Worm (Caenorhabditis elegans) whole organism, young adult: ENCODE results near the gene R07B7.8.

Experiments
- F57C9.4 ChIP-seq: sonication (generic microtip); optimal IDR thresholded peaks from 2 replicates; lab custom pipeline; 2017; ENCODE audit warnings: mild to moderate bottlenecking, missing genetic modification characterization, missing compliant biosample characterization
- akir-1 ChIP-seq: fragments of 200-800 bp; sonication (Bioruptor generic); optimal IDR thresholded peaks from 2 replicates; lab custom pipeline; 2018; ENCODE audit warnings: mild to moderate bottlenecking, missing genetic modification characterization, moderate library complexity, missing compliant biosample characterization
- aptf-2 ChIP-seq: fragments of 200-800 bp; sonication (Bioruptor generic); conservative IDR thresholded peaks from 2 replicates; pipeline ENCODE4 v1.3.6; 2022; ENCODE audit warnings: missing genetic modification reagents, missing genetic modification characterization, missing compliant biosample characterization
- ccch-3 ChIP-seq: fragments of 200-800 bp; sonication (Bioruptor generic); optimal IDR thresholded peaks from 2 replicates; lab custom pipeline; 2018; ENCODE audit warnings: mild to moderate bottlenecking, missing genetic modification characterization, missing compliant biosample characterization
- ceh-27 ChIP-seq: fragments of 200-800 bp; sonication (Bioruptor generic); optimal IDR thresholded peaks from 2 replicates; lab custom pipeline; 2018; ENCODE audit warnings: mild to moderate bottlenecking, missing genetic modification characterization, moderate library complexity, missing compliant biosample characterization
- ceh-79 ChIP-seq: sonication (generic microtip); optimal IDR thresholded peaks from 2 replicates; lab custom pipeline; 2017; ENCODE audit warnings: mild to moderate bottlenecking, missing genetic modification characterization, missing compliant biosample characterization
- efl-1 ChIP-seq: fragments of 150-350 bp; optimal IDR thresholded peaks from 2 replicates; lab custom pipeline; 2014; ENCODE audit warnings: missing biosample characterization, missing genetic modification reagents, missing genetic modification characterization
- hmg-20 ChIP-seq: fragments of 200-800 bp; sonication (Bioruptor generic); IDR thresholded peaks from 2 replicates; pipeline ENCODE4 v1.3.6; 2022; ENCODE audit warnings: missing genetic modification reagents, missing genetic modification characterization, missing compliant biosample characterization
- nfya-2 ChIP-seq: fragments of 200-800 bp; sonication (Bioruptor generic); IDR thresholded peaks from 2 replicates; pipeline ENCODE4 v1.3.6; 2022; ENCODE audit warnings: missing genetic modification reagents, missing genetic modification characterization, missing compliant biosample characterization
- pha-4 ChIP-seq: fragments of 150-350 bp; sonication (generic microtip); optimal IDR thresholded peaks from 2 replicates; lab custom pipeline; 2014; ENCODE audit warnings: missing biosample characterization, missing genetic modification reagents, missing genetic modification characterization
- repo-1 ChIP-seq: sonication (generic microtip); optimal IDR thresholded peaks from 2 replicates; lab custom pipeline; 2017; ENCODE audit warnings: mild to moderate bottlenecking, missing genetic modification characterization, missing compliant biosample characterization
- zfh-2 ChIP-seq: fragments of 200-800 bp; sonication (Bioruptor generic); conservative IDR thresholded peaks from 2 replicates; pipeline ENCODE4 v1.3.6; 2022; ENCODE audit warnings: missing genetic modification reagents, missing genetic modification characterization, missing compliant biosample characterization
- ztf-25 ChIP-seq: fragments of 200-800 bp; sonication (Bioruptor generic); IDR thresholded peaks from 2 replicates; pipeline ENCODE4 v1.3.6; 2022; ENCODE audit warnings: missing genetic modification reagents, missing genetic modification characterization, missing compliant biosample characterization

- TF ChIP-seq ceh-79 (no peak), efl-1 (GFP tag; lab: Kevin White, UChicago) (no peak), pha-4 (tag; lab: Kevin White, UChicago) (no peak), ztf-25 (GFP tag; lab: Robert Waterston, UW) (no peak), nfya-2 (no peak), F57C9.4 (no peak), ccch-3 (GFP tag; lab: Kevin White, UChicago) (no peak), akir-1 (GFP tag; lab: Kevin White, UChicago) (no peak), ceh-27 (no peak), aptf-2 (GFP tag; lab: Robert Waterston, UW) (no peak), hmg-20 (GFP tag; lab: Robert Waterston, UW) (no peak), repo-1 (no peak), zfh-2 (no peak)
Measured at ce11 chrV:12037889-12038288, 46.2 kb downstream of the R07B7.8 start.
